Fruit fly (Drosophila melanogaster) whole organism, embryonic: ENCODE data around the gene Fer3HCH.

Source experiments
- Ada2b ChIP-seq: fragments of 200-800 bp; sonication (Bioruptor generic); IDR thresholded peaks from 2 replicates; pipeline ENCODE4 v1.3.6; 2022; ENCODE audit warnings: missing biosample characterization, missing genetic modification characterization
- Awh ChIP-seq: fragments of 200-800 bp; sonication (Bioruptor generic); IDR thresholded peaks from 2 replicates; pipeline ENCODE4, ENCODE4 v1.3.6; 2022; ENCODE audit warnings: missing biosample characterization, missing genetic modification characterization
- Bteb2 ChIP-seq: fragments of 200-800 bp; sonication (Bioruptor generic); optimal IDR thresholded peaks from 2 replicates; lab custom pipeline; 2016; ENCODE audit warnings: missing biosample characterization, missing genetic modification characterization
- CG11696 ChIP-seq: fragments of 200-800 bp; sonication (Bioruptor generic); IDR thresholded peaks from 2 replicates; pipeline ENCODE4 v1.3.6; 2022; ENCODE audit warnings: missing biosample characterization, missing genetic modification characterization
- CG12155 ChIP-seq: fragments of 200-800 bp; sonication (Bioruptor generic); optimal IDR thresholded peaks from 3 replicates; lab custom pipeline; 2016; ENCODE audit warnings: missing biosample characterization, missing genetic modification characterization
- CG14014 ChIP-seq: fragments of 200-800 bp; sonication (Bioruptor generic); IDR thresholded peaks from 2 replicates; pipeline ENCODE4 v1.3.6; 2022; ENCODE audit warnings: missing biosample characterization, missing genetic modification characterization
- CG14050 ChIP-seq: fragments of 200-800 bp; sonication (Bioruptor generic); IDR thresholded peaks from 3 replicates; pipeline ENCODE4 v1.3.6; 2022; ENCODE audit warnings: missing biosample characterization, missing genetic modification characterization
- CG14860 ChIP-seq: fragments of 200-800 bp; sonication (Bioruptor generic); IDR thresholded peaks from 3 replicates; pipeline ENCODE4 v1.3.6; 2022; ENCODE audit warnings: missing biosample characterization, missing genetic modification characterization; ENCODE audit not compliant: partially characterized antibody
- CG15269 ChIP-seq: fragments of 200-800 bp; sonication (Bioruptor generic); optimal IDR thresholded peaks from 2 replicates; lab custom pipeline; 2018; ENCODE audit warnings: missing biosample characterization, mild to moderate bottlenecking, missing genetic modification characterization, moderate library complexity
- CG17361 ChIP-seq: fragments of 200-800 bp; sonication (Bioruptor generic); IDR thresholded peaks from 3 replicates; pipeline ENCODE4 v1.3.6; 2022; ENCODE audit warnings: missing biosample characterization, missing genetic modification characterization
- CG2678 ChIP-seq: fragments of 200-800 bp; sonication (Bioruptor generic); optimal IDR thresholded peaks from 3 replicates; lab custom pipeline; 2019; ENCODE audit warnings: missing biosample characterization, mild to moderate bottlenecking, missing genetic modification characterization, moderate library complexity
- CG3281 ChIP-seq: fragments of 200-800 bp; sonication (Bioruptor generic); optimal IDR thresholded peaks from 3 replicates; lab custom pipeline; 2017; ENCODE audit warnings: missing biosample characterization, mild to moderate bottlenecking, missing genetic modification characterization
- CG3726 ChIP-seq: fragments of 200-800 bp; sonication (Bioruptor generic); IDR thresholded peaks from 3 replicates; pipeline ENCODE4, ENCODE4 v1.3.6; 2022; ENCODE audit warnings: missing biosample characterization, missing genetic modification characterization
- CG4854 ChIP-seq: fragments of 200-800 bp; sonication (Bioruptor generic); optimal IDR thresholded peaks from 2 replicates; lab custom pipeline; 2016; ENCODE audit warnings: missing biosample characterization, missing genetic modification characterization, inconsistent platforms
- CG7271 ChIP-seq: fragments of 200-800 bp; sonication (Bioruptor generic); optimal IDR thresholded peaks from 2 replicates; lab custom pipeline; 2018; ENCODE audit warnings: missing biosample characterization, mild to moderate bottlenecking, missing genetic modification characterization, moderate library complexity
- CG7786 ChIP-seq: fragments of 200-800 bp; sonication (Bioruptor generic); optimal IDR thresholded peaks from 2 replicates; lab custom pipeline; 2016; ENCODE audit warnings: missing biosample characterization, missing genetic modification characterization
- CG7987 ChIP-seq: fragments of 200-800 bp; sonication (Bioruptor generic); optimal IDR thresholded peaks from 2 replicates; lab custom pipeline; 2018; ENCODE audit warnings: missing biosample characterization, mild to moderate bottlenecking, missing genetic modification characterization, moderate library complexity
- CG9797 ChIP-seq: fragments of 200-800 bp; sonication (Bioruptor generic); optimal IDR thresholded peaks from 3 replicates; lab custom pipeline; 2018; ENCODE audit warnings: missing biosample characterization, mild to moderate bottlenecking, missing genetic modification characterization
- CG9932 ChIP-seq: fragments of 200-800 bp; sonication (Bioruptor generic); IDR thresholded peaks from 2 replicates; pipeline ENCODE4 v1.3.6; 2022; ENCODE audit warnings: missing biosample characterization, missing genetic modification characterization
- Camta ChIP-seq: fragments of 200-800 bp; sonication (Bioruptor generic); optimal IDR thresholded peaks from 2 replicates; lab custom pipeline; 2016; ENCODE audit warnings: missing biosample characterization, missing genetic modification characterization
- D19A ChIP-seq: fragments of 200-800 bp; optimal IDR thresholded peaks from 3 replicates; lab custom pipeline; 2019; ENCODE audit warnings: missing biosample characterization, mild to moderate bottlenecking, missing genetic modification characterization, moderate library complexity
- HHEX ChIP-seq: fragments of 200-800 bp; sonication (Bioruptor generic); optimal IDR thresholded peaks from 3 replicates; lab custom pipeline; 2017; ENCODE audit warnings: missing biosample characterization, mild to moderate bottlenecking, missing genetic modification characterization, missing genetic modification reagents
- Lpt ChIP-seq: fragments of >200 bp; optimal IDR thresholded peaks from 2 replicates; lab custom pipeline; 2018; ENCODE audit warnings: missing biosample characterization, missing genetic modification characterization
- Med ChIP-seq: fragments of 200-800 bp; sonication (Bioruptor generic); peaks from one replicate; lab custom pipeline; 2016; ENCODE audit warnings: missing biosample characterization, missing genetic modification characterization, mild to moderate bottlenecking, inconsistent platforms, moderate library complexity
- NC2β ChIP-seq: fragments of 200-800 bp; sonication (Bioruptor generic); optimal IDR thresholded peaks from 2 replicates; lab custom pipeline; 2016; ENCODE audit warnings: missing biosample characterization, missing genetic modification characterization
- NK7.1 ChIP-seq: fragments of 200-800 bp; sonication (Bioruptor generic); optimal IDR thresholded peaks from 3 replicates; lab custom pipeline; 2016; ENCODE audit warnings: missing biosample characterization, missing genetic modification characterization
- NfI ChIP-seq: fragments of 200-800 bp; sonication (Bioruptor generic); optimal IDR thresholded peaks from 3 replicates; lab custom pipeline; 2018; ENCODE audit warnings: missing biosample characterization, mild to moderate bottlenecking, missing genetic modification characterization, moderate library complexity
- Optix ChIP-seq: fragments of 200-800 bp; sonication (Bioruptor generic); IDR thresholded peaks from 3 replicates; pipeline ENCODE4 v1.3.6; 2022; ENCODE audit warnings: missing biosample characterization, missing genetic modification characterization
- Ravus ChIP-seq: fragments of 200-800 bp; sonication (Bioruptor generic); IDR thresholded peaks from 2 replicates; pipeline ENCODE4 v1.3.6; 2022; ENCODE audit warnings: missing biosample characterization, missing genetic modification characterization
- Side ChIP-seq: fragments of 200-800 bp; sonication (Bioruptor generic); optimal IDR thresholded peaks from 2 replicates; lab custom pipeline; 2016; ENCODE audit warnings: missing biosample characterization, missing genetic modification characterization
- Sox100B ChIP-seq: fragments of 200-800 bp; sonication (Bioruptor generic); optimal IDR thresholded peaks from 3 replicates; lab custom pipeline; 2018; ENCODE audit warnings: missing biosample characterization, mild to moderate bottlenecking, missing genetic modification characterization
- al ChIP-seq: fragments of 200-800 bp; sonication (Bioruptor generic); IDR thresholded peaks from 2 replicates; pipeline ENCODE4 v1.3.6; 2022; ENCODE audit warnings: missing biosample characterization, missing genetic modification characterization
- amos ChIP-seq: fragments of 200-800 bp; sonication (Bioruptor generic); IDR thresholded peaks from 2 replicates; pipeline ENCODE4 v1.3.6; 2022; ENCODE audit warnings: missing biosample characterization, missing genetic modification characterization; ENCODE audit not compliant: partially characterized antibody
- aop ChIP-seq: fragments of 200-800 bp; sonication (Bioruptor generic); IDR thresholded peaks from 2 replicates; pipeline ENCODE4 v1.3.6; 2022; ENCODE audit warnings: missing biosample characterization, missing genetic modification characterization
- ci ChIP-seq: fragments of 200-800 bp; sonication (Bioruptor generic); IDR thresholded peaks from 3 replicates; pipeline ENCODE4 v1.3.6; 2022; ENCODE audit warnings: missing biosample characterization, missing genetic modification characterization
- corto ChIP-seq: fragments of 200-800 bp; sonication (Bioruptor generic); optimal IDR thresholded peaks from 2 replicates; lab custom pipeline; 2016; ENCODE audit warnings: missing biosample characterization, mild to moderate bottlenecking, missing genetic modification characterization, moderate library complexity
- dan ChIP-seq: fragments of 200-800 bp; sonication (Bioruptor generic); IDR thresholded peaks from 2 replicates; pipeline ENCODE4 v1.3.6; 2022; ENCODE audit warnings: missing biosample characterization, missing genetic modification characterization
- dm ChIP-seq: fragments of 200-800 bp; sonication (Bioruptor generic); optimal IDR thresholded peaks from 3 replicates; lab custom pipeline; 2016; ENCODE audit warnings: missing biosample characterization, missing genetic modification characterization
- gce ChIP-seq: fragments of 200-800 bp; sonication (Bioruptor generic); IDR thresholded peaks from 3 replicates; pipeline ENCODE4 v1.3.6; 2022; ENCODE audit warnings: missing biosample characterization, missing genetic modification characterization
- gsb ChIP-seq: fragments of 200-800 bp; sonication (Bioruptor generic); IDR thresholded peaks from 2 replicates; pipeline ENCODE4 v1.3.6; 2022; ENCODE audit warnings: missing biosample characterization, missing genetic modification characterization
- hb ChIP-seq: fragments of 200-800 bp; sonication (Bioruptor generic); IDR thresholded peaks from 3 replicates; pipeline ENCODE4 v1.3.6; 2022; ENCODE audit warnings: missing biosample characterization, missing genetic modification characterization; ENCODE audit not compliant: partially characterized antibody
- jumu ChIP-seq: fragments of 200-800 bp; sonication (Bioruptor generic); optimal IDR thresholded peaks from 3 replicates; lab custom pipeline; 2016; ENCODE audit warnings: missing biosample characterization, missing genetic modification characterization
- kay ChIP-seq: fragments of 200-800 bp; sonication (Bioruptor generic); optimal IDR thresholded peaks from 2 replicates; lab custom pipeline; 2016; ENCODE audit warnings: missing biosample characterization, missing genetic modification characterization
- lab ChIP-seq: fragments of 200-800 bp; sonication (Bioruptor generic); optimal IDR thresholded peaks from 3 replicates; lab custom pipeline; 2017; ENCODE audit warnings: missing biosample characterization, missing genetic modification characterization, mild to moderate bottlenecking, moderate library complexity, missing genetic modification reagents
- nom ChIP-seq: fragments of 200-800 bp; sonication (Bioruptor generic); optimal IDR thresholded peaks from 2 replicates; lab custom pipeline; 2017; ENCODE audit warnings: missing biosample characterization, missing genetic modification characterization, mild to moderate bottlenecking, moderate library complexity, missing genetic modification reagents
- odd ChIP-seq: fragments of 200-800 bp; sonication (Bioruptor generic); optimal IDR thresholded peaks from 2 replicates; lab custom pipeline; 2017; ENCODE audit warnings: missing biosample characterization, mild to moderate bottlenecking, missing genetic modification characterization
- pb ChIP-seq: fragments of 200-800 bp; sonication (Bioruptor generic); optimal IDR thresholded peaks from 3 replicates; lab custom pipeline; 2016; ENCODE audit warnings: missing biosample characterization, missing genetic modification characterization
- psq ChIP-seq: fragments of 200-800 bp; sonication (Bioruptor generic); optimal IDR thresholded peaks from 2 replicates; lab custom pipeline; 2017; ENCODE audit warnings: missing biosample characterization, missing genetic modification characterization
- schlank ChIP-seq: fragments of 200-800 bp; sonication (Bioruptor generic); optimal IDR thresholded peaks from 2 replicates; lab custom pipeline; 2018; ENCODE audit warnings: missing biosample characterization, mild to moderate bottlenecking, missing genetic modification characterization
- shn ChIP-seq: fragments of 200-800 bp; sonication (Bioruptor generic); optimal IDR thresholded peaks from 3 replicates; lab custom pipeline; 2016; ENCODE audit warnings: missing biosample characterization, missing genetic modification characterization
- tin ChIP-seq: fragments of 200-800 bp; sonication (Bioruptor generic); optimal IDR thresholded peaks from 3 replicates; lab custom pipeline; 2016; ENCODE audit warnings: missing biosample characterization, missing genetic modification characterization

Gene Fer3HCH

DNA sequence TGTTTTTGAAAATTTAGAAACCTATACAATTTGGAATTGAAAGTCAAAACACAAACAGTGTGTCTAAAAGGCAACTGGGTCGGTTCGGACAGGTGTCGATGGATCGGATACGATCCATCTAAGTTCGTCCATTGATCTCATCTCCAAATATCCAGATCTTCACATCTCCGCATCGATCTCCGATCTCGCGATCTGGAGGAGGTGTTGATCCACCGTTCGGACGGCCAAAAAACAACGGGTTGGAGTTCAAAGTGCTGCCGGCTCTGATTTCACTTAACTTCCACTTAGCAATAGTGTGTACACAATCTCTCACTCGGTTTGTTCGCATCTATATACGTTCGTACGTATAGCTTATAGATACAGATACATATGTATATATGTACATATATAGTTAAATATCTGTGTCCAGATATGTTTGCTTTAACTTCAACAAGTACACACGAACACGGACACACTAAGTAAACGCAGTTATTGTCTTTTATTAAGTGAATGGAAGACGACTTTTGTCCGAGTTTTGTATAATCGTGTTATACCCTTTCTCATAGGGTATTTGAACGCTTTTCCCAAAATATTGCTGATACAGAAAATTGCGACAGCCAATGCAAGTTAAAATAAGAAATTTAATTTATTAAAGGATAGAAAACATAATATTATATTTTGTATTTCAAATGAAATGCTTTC, at the start of gene Fer3HCH (continued):
- TF ChIP-seq CG3281 (GFP tag; lab: Kevin White, UChicago) (peak; percentile 29), nom (GFP tag; lab: Kevin White, UChicago) (peak; percentile 43), NC2β (GFP tag; lab: Kevin White, UChicago) (no peak), Bteb2 (GFP tag; lab: Kevin White, UChicago) (no peak), CG15269 (tag; lab: Kevin White, UChicago) (no peak), Awh (GFP tag; lab: Robert Waterston, UW) (0 out of 2 replicates have a peak, but pooled peaks have one; percentile 29), CG14050 (no peak), CG7987 (GFP tag; lab: Kevin White, UChicago) (peak; percentile 3), CG9797 (GFP tag; lab: Kevin White, UChicago) (no peak), D19A (tag; lab: Kevin White, UChicago) (peak; percentile 82), dm (GFP tag; lab: Kevin White, UChicago) (no peak), amos (no peak), psq (GFP tag; lab: Kevin White, UChicago) (no peak), CG12155 (GFP tag; lab: Kevin White, UChicago) (no peak), jumu (GFP tag; lab: Kevin White, UChicago) (no peak), shn (GFP tag; lab: Kevin White, UChicago) (no peak), Med (GFP tag; lab: Kevin White, UChicago) (peak; percentile 68), lab (GFP tag; lab: Kevin White, UChicago) (peak; percentile 13), NK7.1 (GFP tag; lab: Kevin White, UChicago) (no peak), CG11696 (GFP tag; lab: Robert Waterston, UW) (no peak), Ada2b (no peak), pb (GFP tag; lab: Kevin White, UChicago) (no peak), CG2678 (tag; lab: Kevin White, UChicago) (peak; percentile 42), dan (GFP tag; lab: Robert Waterston, UW) (no peak), kay (GFP tag; lab: Kevin White, UChicago) (no peak), HHEX (GFP tag; lab: Kevin White, UChicago) (peak; percentile 4), Ravus (GFP tag; lab: Robert Waterston, UW) (no peak), CG4854 (GFP tag; lab: Kevin White, UChicago) (no peak), ci (peak; percentile 46; the same call in 1 of the 3 replicates), gce (GFP tag; lab: Robert Waterston, UW) (no peak), hb (GFP tag; lab: Robert Waterston, UW) (no peak), Sox100B (peak; percentile 27), NfI (no peak), CG3726 (GFP tag; lab: Robert Waterston, UW) (no peak), Optix (GFP tag; lab: Robert Waterston, UW) (no peak), odd (no peak), CG14014 (GFP tag; lab: Robert Waterston, UW) (peak; percentile 43; the same call in 1 of the 2 replicates), Lpt (GFP tag; lab: Kevin White, UChicago) (no peak), CG7786 (GFP tag; lab: Kevin White, UChicago) (no peak), tin (GFP tag; lab: Kevin White, UChicago) (no peak), Camta (GFP tag; lab: Kevin White, UChicago) (no peak), schlank (tag; lab: Kevin White, UChicago) (no peak), corto (GFP tag; lab: Kevin White, UChicago) (no peak), aop (no peak), Side (GFP tag; lab: Kevin White, UChicago) (no peak), gsb (no peak), CG17361 (GFP tag; lab: Robert Waterston, UW) (no peak), CG14860 (GFP tag; lab: Robert Waterston, UW) (no peak), CG7271 (no peak), CG9932 (GFP tag; lab: Robert Waterston, UW) (0 out of 2 replicates have a peak, but pooled peaks have one; percentile 13), al (GFP tag; lab: Robert Waterston, UW) (no peak)
